Worm (Caenorhabditis elegans): ENCODE measurements around the gene cest-32.

Gene cest-32

ce11 chrV:5271487-5271886, 37.8 kb upstream of the cest-32 start (continued):
- peak; percentile 80 for TF ChIP-seq D1046.2 (GFP tag; IDR thresholded peaks at IDR 0.05)
- peak; percentile 93 for TF ChIP-seq lin-1 (GFP tag; IDR thresholded peaks at IDR 0.05)
- no peak for TF ChIP-seq egl-27 (tag; optimal IDR thresholded peaks at IDR 0.05)
- TF ChIP-seq nhr-102 (tag; optimal IDR thresholded peaks at IDR 0.05) = peak; percentile 81
- no peak for TF ChIP-seq ZK546.5 (tag; optimal IDR thresholded peaks at IDR 0.05)
- peak; percentile 93 for TF ChIP-seq hlh-30 (tag; optimal IDR thresholded peaks at IDR 0.05; ENCODE audit: insufficient read depth)
- no peak for TF ChIP-seq lir-3 (tag; optimal IDR thresholded peaks at IDR 0.05)
- no peak for TF ChIP-seq nhr-237 (tag; optimal IDR thresholded peaks at IDR 0.05)
- TF ChIP-seq nhr-48 (tag; optimal IDR thresholded peaks at IDR 0.05) = peak; percentile 98
- TF ChIP-seq hlh-11 (tag; optimal IDR thresholded peaks at IDR 0.05) = peak; percentile 98
- peak; percentile 46; the same call in 1 of the 2 replicates for TF ChIP-seq mdt-29 (GFP tag; IDR thresholded peaks at IDR 0.05)
- TF ChIP-seq ceh-28 (tag; optimal IDR thresholded peaks at IDR 0.05) = no peak
- peak; percentile 92 for TF ChIP-seq mxl-3 (GFP tag; optimal IDR thresholded peaks at IDR 0.05)
- TF ChIP-seq dmd-6 (GFP tag; IDR thresholded peaks at IDR 0.05) = peak; percentile 99
- TF ChIP-seq mes-2 (tag; optimal IDR thresholded peaks at IDR 0.05; ENCODE audit: poor library complexity, severe bottlenecking) = peak; percentile 31
- TF ChIP-seq unc-130 (GFP tag; optimal IDR thresholded peaks at IDR 0.05) = no peak
- TF ChIP-seq fkh-10 (GFP tag; optimal IDR thresholded peaks at IDR 0.05) = no peak
- no peak for TF ChIP-seq lin-15B (tag; optimal IDR thresholded peaks at IDR 0.05)
- no peak; the same call in 1 of the 2 replicates for TF ChIP-seq pha-4 (GFP tag; IDR thresholded peaks at IDR 0.05)
- TF ChIP-seq pha-4 (tag; optimal IDR thresholded peaks at IDR 0.05) = no peak
- no peak for TF ChIP-seq dmd-9 (GFP tag; IDR thresholded peaks at IDR 0.05)
- peak; percentile 14 for TF ChIP-seq dpl-1 (GFP tag; optimal IDR thresholded peaks at IDR 0.05)
- TF ChIP-seq nhr-41 (GFP tag; IDR thresholded peaks at IDR 0.05) = 0 out of 2 replicates have a peak, but pooled peaks have one; percentile 20
- no peak for TF ChIP-seq ceh-62 (tag; optimal IDR thresholded peaks at IDR 0.05)
- TF ChIP-seq set-16 (GFP tag; IDR thresholded peaks at IDR 0.05) = peak; percentile 70
- TF ChIP-seq ceh-32 (tag; optimal IDR thresholded peaks at IDR 0.05; ENCODE audit: poor library complexity) = no peak
- TF ChIP-seq cey-2 (tag; optimal IDR thresholded peaks at IDR 0.05; ENCODE audit: borderline replicate concordance, insufficient read depth) = no peak
- no peak for TF ChIP-seq snpc-1.2 (GFP tag; IDR thresholded peaks at IDR 0.05)
- peak; percentile 50; the same call in 1 of the 2 replicates for TF ChIP-seq arid-1 (GFP tag; conservative IDR thresholded peaks at IDR 0.05)
- TF ChIP-seq lim-7 (GFP tag; IDR thresholded peaks at IDR 0.05) = no peak
- no peak for TF ChIP-seq ces-1 (GFP tag; optimal IDR thresholded peaks at IDR 0.05)
- no peak for TF ChIP-seq daf-12 (tag; optimal IDR thresholded peaks at IDR 0.05)
- no peak for TF ChIP-seq nhr-25 (tag; optimal IDR thresholded peaks at IDR 0.05; ENCODE audit: borderline replicate concordance, insufficient read depth)
- TF ChIP-seq T20F7.1 (GFP tag; optimal IDR thresholded peaks at IDR 0.05) = no peak
- TF ChIP-seq pqm-1 (tag; optimal IDR thresholded peaks at IDR 0.05) = peak; percentile 61
- TF ChIP-seq ceh-44 (GFP tag; IDR thresholded peaks at IDR 0.05) = no peak
- peak; percentile 85 for TF ChIP-seq nhr-28 (tag; optimal IDR thresholded peaks at IDR 0.05)
- TF ChIP-seq jun-1 (tag; optimal IDR thresholded peaks at IDR 0.05) = peak; percentile 33
- peak; percentile 89 for TF ChIP-seq nhr-77 (tag; optimal IDR thresholded peaks at IDR 0.05)
- TF ChIP-seq lin-39 (tag; optimal IDR thresholded peaks at IDR 0.05) = no peak
- TF ChIP-seq zfp-3 (GFP tag; conservative IDR thresholded peaks at IDR 0.05) = no peak
- no peak for TF ChIP-seq F26F4.8 (GFP tag; conservative IDR thresholded peaks at IDR 0.05)
- peak; percentile 95 for TF ChIP-seq saeg-2 (GFP tag; IDR thresholded peaks at IDR 0.05)
- TF ChIP-seq lsy-2 (tag; optimal IDR thresholded peaks at IDR 0.05) = peak in 1 of 2 experiments; percentile 52
- no peak for TF ChIP-seq ZK337.2 (GFP tag; IDR thresholded peaks at IDR 0.05)
- no peak for TF ChIP-seq madf-9 (GFP tag; conservative IDR thresholded peaks at IDR 0.05)
- no peak for TF ChIP-seq spr-3 (GFP tag; optimal IDR thresholded peaks at IDR 0.05)
- TF ChIP-seq tag-97 (GFP tag; IDR thresholded peaks at IDR 0.05) = no peak
- no peak for TF ChIP-seq zag-1 (tag; optimal IDR thresholded peaks at IDR 0.05)
- TF ChIP-seq lin-13 (GFP tag; optimal IDR thresholded peaks at IDR 0.05) = no peak
- TF ChIP-seq F44E2.7 (GFP tag; IDR thresholded peaks at IDR 0.05) = no peak
